Worm (Caenorhabditis elegans) whole organism, L4/young adult: ENCODE measurements around the gene F07H5.10.

ENCODE experiments used
- W03F9.2 ChIP-seq: fragments of 150-350 bp; optimal IDR thresholded peaks from 2 replicates; lab custom pipeline; 2014; ENCODE audit warnings: missing biosample characterization, missing genetic modification characterization
- dao-5 ChIP-seq: sonication (generic microtip); optimal IDR thresholded peaks from 2 replicates; lab custom pipeline; 2016; ENCODE audit warnings: missing genotype, missing genetic modification characterization, moderate library complexity, missing compliant biosample characterization
- him-1 ChIP-seq: sonication (generic microtip); optimal IDR thresholded peaks from 2 replicates; lab custom pipeline; 2016; ENCODE audit warnings: missing genotype, missing genetic modification reagents, missing genetic modification characterization, missing compliant biosample characterization

Gene F07H5.10

DNA sequence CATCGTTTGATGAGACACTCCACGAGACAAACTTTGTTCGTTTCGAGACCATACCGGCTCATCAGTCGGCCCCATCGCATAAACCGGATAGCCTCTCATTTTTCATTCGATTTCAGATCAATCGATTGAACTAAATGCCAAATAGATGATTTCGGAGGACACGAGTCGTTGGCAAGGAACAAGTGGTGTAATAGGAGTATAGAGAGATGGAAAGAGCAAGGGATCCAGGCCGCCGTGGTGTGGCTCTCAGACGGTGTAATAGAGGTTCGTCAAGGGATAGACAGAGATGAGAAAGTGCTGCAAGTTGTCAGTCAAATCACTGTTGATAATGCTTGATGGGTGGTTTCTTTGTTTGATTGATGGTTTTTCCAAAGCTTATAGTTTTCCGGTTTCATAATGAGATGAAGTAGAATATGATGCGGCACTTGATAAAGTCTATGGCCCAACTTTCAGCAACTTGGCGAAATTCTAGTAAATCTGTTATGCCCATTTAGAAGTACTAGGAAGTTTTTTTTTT, 24.9 kb downstream of the F07H5.10 start, which contains the start of gene sgn-1:
Gene sgn-1 (minus strand): TSS at position 220 of the 517 bp plus-strand sequence.
- TF ChIP-seq him-1 (tag; lab: Kevin White, UChicago) (no peak), W03F9.2 (no peak), dao-5 (tag; lab: Kevin White, UChicago) (no peak)

DNA sequence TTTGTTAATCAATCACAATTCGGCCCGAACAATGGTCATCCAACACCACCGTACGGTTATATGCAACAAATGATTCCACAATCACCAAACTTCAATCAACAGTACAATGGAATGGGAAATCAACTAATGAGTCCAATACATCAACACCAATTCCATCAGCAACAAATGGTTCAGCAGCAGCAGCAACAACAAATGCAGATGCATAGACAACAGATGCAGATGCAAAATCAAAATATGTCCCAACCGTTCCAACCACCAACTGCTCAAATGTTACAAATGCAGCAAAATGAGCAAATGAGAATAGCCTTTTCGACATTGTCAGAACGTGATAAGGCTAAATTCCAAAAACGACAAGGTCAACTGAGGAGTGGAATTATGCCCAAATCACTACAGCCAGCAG, 31.9 kb downstream of the F07H5.10 start:
- TF ChIP-seq him-1 (tag; lab: Kevin White, UChicago) (no peak), dao-5 (tag; lab: Kevin White, UChicago) (no peak), W03F9.2 (no peak)

DNA sequence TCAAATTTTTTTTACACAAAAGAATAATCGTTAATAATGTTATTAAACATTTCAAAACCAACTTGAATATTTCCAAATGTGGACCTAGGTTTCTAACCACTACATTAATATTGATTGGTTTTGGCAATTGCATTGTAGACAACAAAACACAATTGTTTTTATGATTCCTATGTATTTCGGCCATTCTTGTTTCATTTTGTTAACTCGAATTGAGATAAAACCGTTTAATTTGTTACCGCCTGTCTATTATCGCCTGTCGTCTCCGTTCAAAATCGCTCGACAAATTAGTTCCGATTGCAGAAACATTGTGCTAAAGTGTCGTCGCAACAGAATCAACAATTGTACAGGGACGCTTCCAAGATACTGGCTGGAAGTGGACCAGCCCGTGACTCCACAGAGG, 37.7 kb downstream of the F07H5.10 start, which contains the start of gene let-19:
Gene let-19 (plus strand): TSS at position 301 of the 400 bp plus-strand sequence.
- TF ChIP-seq dao-5 (tag; lab: Kevin White, UChicago) (no peak), W03F9.2 (no peak), him-1 (tag; lab: Kevin White, UChicago) (no peak)

DNA sequence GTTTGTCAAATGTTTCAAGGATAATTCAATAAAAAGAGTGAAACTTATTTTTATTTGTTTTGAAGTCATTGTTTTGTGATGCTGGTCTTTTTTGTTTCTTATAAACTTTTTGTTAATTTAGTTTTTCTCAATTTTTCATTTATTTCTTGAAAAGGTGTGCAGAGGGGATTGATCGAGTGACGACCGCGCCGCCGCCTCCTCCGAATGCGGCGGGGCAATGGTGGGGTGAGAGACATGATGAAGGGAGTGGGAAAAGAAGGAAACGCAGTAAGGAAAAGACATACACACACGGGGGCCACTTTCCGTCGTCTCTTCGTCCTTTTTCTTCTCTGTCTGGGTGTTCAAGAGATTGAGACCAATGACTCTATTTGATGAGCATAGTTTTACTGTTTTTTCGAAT, 39.0 kb downstream of the F07H5.10 start:
- no peak for TF ChIP-seq him-1 (tag; lab: Kevin White, UChicago)
- no peak for TF ChIP-seq dao-5 (tag; lab: Kevin White, UChicago)
- TF ChIP-seq W03F9.2, result no peak

DNA sequence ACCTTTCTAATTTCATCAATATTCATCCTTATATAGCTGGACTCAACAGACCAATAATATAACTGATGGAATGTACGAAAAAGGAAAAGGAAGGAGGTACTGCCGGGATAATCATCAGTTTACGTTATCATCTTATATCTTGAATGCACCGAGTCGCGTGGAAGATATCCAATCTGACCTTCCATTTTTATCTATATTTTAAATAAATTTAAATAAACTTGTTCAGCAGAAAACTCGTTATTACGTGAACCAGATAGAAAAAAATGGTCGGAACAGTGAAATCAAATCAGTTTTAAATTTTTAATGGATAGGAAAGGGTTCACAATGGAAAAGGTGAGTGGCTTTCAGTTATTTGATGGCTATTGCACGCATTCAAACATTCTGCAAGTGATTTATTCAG, 41.5 kb downstream of the F07H5.10 start, which contains the start of gene pah-1:
Gene pah-1 (minus strand): TSS at position 101 of the 400 bp plus-strand sequence.
- TF ChIP-seq W03F9.2 (no peak), dao-5 (tag; lab: Kevin White, UChicago) (no peak), him-1 (tag; lab: Kevin White, UChicago) (no peak)

DNA sequence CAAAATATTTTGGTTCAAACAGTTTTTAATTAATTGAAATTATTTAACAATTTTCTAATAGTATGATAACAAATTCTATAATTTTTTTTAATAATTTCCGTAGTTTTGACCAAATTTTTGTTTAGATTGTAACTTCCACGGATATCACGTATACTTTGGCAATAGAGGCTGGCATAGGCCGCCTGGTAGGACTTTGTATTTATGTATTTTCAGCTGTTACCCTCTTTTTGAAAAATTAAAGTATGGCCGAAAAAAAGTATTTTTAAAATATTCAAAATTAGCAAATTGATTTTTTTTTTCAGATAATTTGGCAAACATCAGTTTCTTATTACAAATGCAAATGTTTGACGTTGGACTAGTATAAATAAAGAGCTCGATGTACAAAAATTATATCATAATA, 41.9 kb downstream of the F07H5.10 start, which contains the start of the genes nsph-1.1 and K08F8.15:
Gene nsph-1.1 (plus strand): TSS at position 301 of the 400 bp plus-strand sequence.
Gene K08F8.15 (plus strand): TSS at position 335 of the 400 bp plus-strand sequence.
- TF ChIP-seq W03F9.2 (no peak), dao-5 (tag; lab: Kevin White, UChicago) (no peak), him-1 (tag; lab: Kevin White, UChicago) (no peak)

DNA sequence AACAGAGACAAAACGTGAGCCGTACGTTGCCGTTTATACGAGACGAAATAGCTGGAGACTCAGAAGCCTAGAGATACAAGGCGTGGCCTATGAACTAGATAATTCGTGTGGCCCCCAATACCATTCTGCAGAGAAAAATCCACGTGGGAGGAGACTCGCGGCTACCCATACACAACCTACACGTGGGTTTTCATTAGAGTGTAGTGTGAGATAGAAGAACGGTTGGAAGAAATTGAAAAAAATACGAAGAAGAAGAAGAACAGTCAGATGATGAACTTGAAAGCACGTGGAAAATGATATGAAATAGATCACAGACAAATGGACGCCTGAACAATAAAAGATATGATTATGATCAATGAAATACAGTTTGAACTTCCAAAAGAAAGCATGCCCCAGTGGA, 43.3 kb downstream of the F07H5.10 start:
- no peak for TF ChIP-seq W03F9.2
- TF ChIP-seq him-1 (tag; lab: Kevin White, UChicago), result no peak
- TF ChIP-seq dao-5 (tag; lab: Kevin White, UChicago), result no peak

DNA sequence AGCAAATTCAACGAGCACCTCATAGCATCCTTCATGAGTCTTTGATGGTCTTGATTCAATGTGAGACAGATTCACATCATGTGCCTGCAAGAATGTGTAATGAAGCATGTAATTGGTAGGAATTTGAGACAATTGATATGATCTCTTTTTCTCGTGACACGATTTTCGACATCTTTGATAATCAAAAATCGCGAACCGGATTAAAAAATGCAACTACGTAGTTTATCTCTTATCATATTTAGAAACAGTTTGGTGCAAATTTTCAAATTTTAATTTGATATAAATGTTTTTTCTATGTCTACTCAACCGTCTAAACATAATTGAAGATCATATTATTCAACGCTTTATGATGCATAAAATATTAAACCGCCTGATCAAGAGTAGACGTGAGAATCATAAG, 44.0 kb downstream of the F07H5.10 start:
- TF ChIP-seq him-1 (tag; lab: Kevin White, UChicago), result no peak
- TF ChIP-seq dao-5 (tag; lab: Kevin White, UChicago), result no peak
- no peak for TF ChIP-seq W03F9.2

DNA sequence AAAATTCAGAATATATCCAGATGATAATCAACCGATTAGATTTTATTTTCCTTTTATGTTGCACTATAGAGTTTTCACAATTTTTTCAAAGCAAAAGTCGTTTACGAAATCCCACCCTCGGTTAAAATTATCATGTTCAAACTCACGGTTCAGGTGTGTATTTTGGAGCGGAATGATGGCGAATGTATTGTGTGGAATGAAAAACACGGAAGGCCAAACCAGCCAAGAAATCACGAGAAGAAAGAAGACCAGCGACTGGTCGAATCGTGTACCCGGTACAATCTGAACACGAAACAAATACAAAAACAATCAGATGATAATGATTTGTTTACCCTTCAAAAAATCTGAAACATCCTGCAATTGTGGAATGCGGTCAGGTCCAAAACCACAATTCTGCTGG, 45.0 kb downstream of the F07H5.10 start:
- TF ChIP-seq dao-5 (tag; lab: Kevin White, UChicago) (no peak), him-1 (tag; lab: Kevin White, UChicago) (no peak), W03F9.2 (no peak)

DNA sequence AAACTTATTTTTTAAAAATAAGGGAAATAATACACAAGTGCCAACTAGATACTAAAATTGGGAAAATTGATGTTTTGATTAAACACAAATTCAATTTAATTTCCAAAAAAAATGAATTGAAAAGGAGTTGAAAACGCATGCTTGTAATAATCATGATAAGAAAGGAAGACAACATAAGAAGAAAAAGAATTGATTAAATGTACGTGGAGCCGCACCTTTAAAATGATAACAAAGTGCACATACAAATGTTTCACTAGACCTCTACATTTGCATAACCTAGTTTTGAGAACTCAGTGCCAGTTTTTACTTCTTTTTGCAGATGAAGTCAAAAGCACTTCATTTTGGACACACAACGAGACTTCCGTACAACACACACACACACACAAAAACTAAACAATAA, 46.6 kb downstream of the F07H5.10 start:
- TF ChIP-seq dao-5 (tag; lab: Kevin White, UChicago), result no peak

DNA sequence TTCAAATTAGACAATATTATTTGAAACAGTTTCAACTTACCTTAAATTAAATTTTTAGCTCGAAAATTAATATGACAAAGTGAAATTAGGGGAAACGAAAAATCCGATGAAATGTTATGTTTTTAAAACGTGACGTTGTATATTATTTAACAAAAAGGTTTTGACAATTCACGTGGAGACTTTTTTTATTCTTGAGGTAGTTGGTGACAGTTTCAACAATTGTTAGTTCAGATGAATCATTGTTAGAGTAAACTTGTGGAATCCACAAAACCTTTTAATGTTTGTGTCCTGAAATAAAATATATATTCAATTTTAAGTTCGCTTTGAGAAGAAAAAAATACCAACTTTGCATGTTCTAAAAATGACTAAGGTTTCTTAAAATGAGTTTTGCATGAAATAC, 48.9 kb downstream of the F07H5.10 start, which contains the start of gene fut-1:
Gene fut-1 (minus strand): TSS at position 101 of the 400 bp plus-strand sequence.
- TF ChIP-seq him-1 (tag; lab: Kevin White, UChicago) (no peak), W03F9.2 (no peak), dao-5 (tag; lab: Kevin White, UChicago) (no peak)
